Fruit fly (Drosophila melanogaster): ENCODE measurements around the gene AANATL2.

AANATL2 gene

dm6 chr2L:6280328-6280727 lies 24.7 kb downstream of the AANATL2 start (continued):
- TF ChIP-seq Dfd (GFP tag; optimal IDR thresholded peaks at IDR 0.05) = no peak
- no peak for TF ChIP-seq cas (GFP tag; IDR thresholded peaks at IDR 0.05)
- TF ChIP-seq CG32767 (GFP tag; IDR thresholded peaks at IDR 0.05) = peak; percentile 63; the same call in 1 of the 2 replicates
- no peak for TF ChIP-seq Nf-YB (GFP tag; optimal IDR thresholded peaks at IDR 0.05)
- TF ChIP-seq CG30403 (GFP tag; optimal IDR thresholded peaks at IDR 0.05) = peak; percentile 69
- peak; percentile 46 for TF ChIP-seq CG6813 (GFP tag; optimal IDR thresholded peaks at IDR 0.05)
- TF ChIP-seq CG10366 (GFP tag; IDR thresholded peaks at IDR 0.05) = peak; percentile 62
- no peak for TF ChIP-seq CG7963 (GFP tag; IDR thresholded peaks at IDR 0.05; ENCODE audit: partially characterized antibody)
- peak; percentile 61 for TF ChIP-seq CG10267 (tag; optimal IDR thresholded peaks at IDR 0.05)
- TF ChIP-seq lbe (GFP tag; optimal IDR thresholded peaks at IDR 0.05) = no peak
- peak; percentile 9 for TF ChIP-seq CG8281 (tag; optimal IDR thresholded peaks at IDR 0.05)
- TF ChIP-seq CG3407 (GFP tag; optimal IDR thresholded peaks at IDR 0.05) = peak; percentile 38
- TF ChIP-seq CG30020 (tag; optimal IDR thresholded peaks at IDR 0.05) = no peak
- TF ChIP-seq oc (tag; optimal IDR thresholded peaks at IDR 0.05) = peak; percentile 26
- TF ChIP-seq fru (optimal IDR thresholded peaks at IDR 0.05) = no peak
- no peak for TF ChIP-seq HmgD (GFP tag; optimal IDR thresholded peaks at IDR 0.05)
- TF ChIP-seq tup (GFP tag; optimal IDR thresholded peaks at IDR 0.05) = peak; percentile 4
- no peak for TF ChIP-seq rib (GFP tag; IDR thresholded peaks at IDR 0.05)
- no peak for TF ChIP-seq CG9797 (GFP tag; optimal IDR thresholded peaks at IDR 0.05)
- peak; percentile 39; the same call in 1 of the 2 replicates for TF ChIP-seq CG6272 (GFP tag; IDR thresholded peaks at IDR 0.05)
- TF ChIP-seq zfh2 (GFP tag; optimal IDR thresholded peaks at IDR 0.05) = no peak
- TF ChIP-seq schlank (tag; optimal IDR thresholded peaks at IDR 0.05) = no peak
- peak; percentile 41 for TF ChIP-seq CG16815 (GFP tag; optimal IDR thresholded peaks at IDR 0.05)
- peak; percentile 56 for TF ChIP-seq Mrtf (GFP tag; IDR thresholded peaks at IDR 0.05)
- TF ChIP-seq CG1647 (GFP tag; optimal IDR thresholded peaks at IDR 0.05) = peak; percentile 44
- TF ChIP-seq CG43689 (GFP tag; IDR thresholded peaks at IDR 0.05) = peak; percentile 48; the same call in 1 of the 2 replicates
- TF ChIP-seq H2.0 (GFP tag; IDR thresholded peaks at IDR 0.05) = peak; percentile 56
- TF ChIP-seq tna (GFP tag; IDR thresholded peaks at IDR 0.05; ENCODE audit: partially characterized antibody) = no peak
- peak; percentile 64 for TF ChIP-seq CG4424 (GFP tag; optimal IDR thresholded peaks at IDR 0.05)
- TF ChIP-seq mirr (GFP tag; optimal IDR thresholded peaks at IDR 0.05) = no peak
- TF ChIP-seq ro (GFP tag; IDR thresholded peaks at IDR 0.05) = peak; percentile 48; the same call in 1 of the 2 replicates
- TF ChIP-seq dan (GFP tag; IDR thresholded peaks at IDR 0.05) = no peak
- TF ChIP-seq Ets97D (GFP tag; optimal IDR thresholded peaks at IDR 0.05) = no peak
- TF ChIP-seq CG6791 (GFP tag; IDR thresholded peaks at IDR 0.05; ENCODE audit: partially characterized antibody) = no peak
- TF ChIP-seq CG8359 (GFP tag; optimal IDR thresholded peaks at IDR 0.05; ENCODE audit: borderline replicate concordance) = no peak
- TF ChIP-seq CG14667 (GFP tag; IDR thresholded peaks at IDR 0.05) = peak; percentile 34; the same call in 1 of the 2 replicates
- no peak for TF ChIP-seq Sin3A (optimal IDR thresholded peaks at IDR 0.05)
- no peak for TF ChIP-seq CG7745 (tag; optimal IDR thresholded peaks at IDR 0.05)
- TF ChIP-seq ken (GFP tag; IDR thresholded peaks at IDR 0.05) = peak; percentile 75
- peak; percentile 95 for TF ChIP-seq Ets65A (GFP tag)
- peak; percentile 65 for TF ChIP-seq CG14050 (GFP tag; IDR thresholded peaks at IDR 0.05)
- TF ChIP-seq YL-1 (GFP tag; optimal IDR thresholded peaks at IDR 0.05) = no peak
- TF ChIP-seq sens (GFP tag) = peak; percentile 95
- TF ChIP-seq Ssrp (tag; optimal IDR thresholded peaks at IDR 0.05) = peak; percentile 70
- no peak for TF ChIP-seq hkb (optimal IDR thresholded peaks at IDR 0.05)
- peak; percentile 82 for TF ChIP-seq hkb (GFP tag; IDR thresholded peaks at IDR 0.05)
- TF ChIP-seq croc (GFP tag; conservative IDR thresholded peaks at IDR 0.05) = peak; percentile 39; the same call in 2 of the 3 replicates
- TF ChIP-seq CG8089 (GFP tag; optimal IDR thresholded peaks at IDR 0.05) = no peak
- TF ChIP-seq NFAT (GFP tag; IDR thresholded peaks at IDR 0.05) = no peak
- TF ChIP-seq grn (GFP tag; optimal IDR thresholded peaks at IDR 0.05) = no peak
- 0 out of 2 replicates have a peak, but pooled peaks have one; percentile 21 for TF ChIP-seq Gsc (GFP tag; IDR thresholded peaks at IDR 0.05)
- TF ChIP-seq CG2202 (tag; optimal IDR thresholded peaks at IDR 0.05) = peak; percentile 14
- TF ChIP-seq vnd (GFP tag; IDR thresholded peaks at IDR 0.05; ENCODE audit: partially characterized antibody) = no peak

All from whole organism, embryonic.